Fruit fly (Drosophila melanogaster): Measurements from ENCODE around the gene CASK.

DNA sequence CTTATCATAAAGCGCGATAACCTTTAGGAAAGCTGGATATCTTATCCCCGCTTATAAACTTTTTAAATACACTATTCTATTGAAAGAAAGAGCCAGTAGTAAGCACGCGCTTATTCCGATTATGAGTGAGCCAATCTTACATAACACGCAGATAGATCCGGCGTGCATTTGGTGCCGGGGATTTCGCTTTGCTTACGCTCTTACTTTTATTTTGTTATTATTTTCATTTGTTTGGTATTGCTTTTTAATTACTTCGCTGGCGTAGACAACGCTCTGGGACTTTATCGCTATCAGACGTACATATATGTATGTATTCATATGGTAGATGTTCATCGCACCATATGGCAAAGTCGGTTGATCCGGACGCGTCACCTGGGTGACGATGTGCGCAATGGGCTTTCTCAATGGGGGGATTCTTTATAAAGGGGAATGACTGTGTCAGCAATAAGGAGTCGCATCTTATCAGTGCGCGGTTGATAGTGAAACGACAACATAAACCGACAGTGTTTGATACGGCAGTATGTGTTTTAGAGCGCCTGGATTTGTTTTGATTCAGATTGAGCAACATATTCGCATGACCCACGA is 81.6 kb downstream of the CASK start:
- TF ChIP-seq EcR (GFP tag; optimal IDR thresholded peaks at IDR 0.05) (no peak), Dll (optimal IDR thresholded peaks at IDR 0.05) (no peak), pan (optimal IDR thresholded peaks at IDR 0.05) (no peak), psq (optimal IDR thresholded peaks at IDR 0.05) (no peak), usp (GFP tag; optimal IDR thresholded peaks at IDR 0.05) (no peak)

Data from whole organism.